Worm (Caenorhabditis elegans) whole organism, L1 larva: Measurements from ENCODE around the gene Y38H8A.2.

Source experiments
- F16B12.6 ChIP-seq: fragments of 150-350 bp; optimal IDR thresholded peaks from 2 replicates; lab custom pipeline; 2014; ENCODE audit warnings: missing biosample characterization, missing genetic modification characterization
- ama-1 ChIP-seq: fragments of 150-350 bp; optimal IDR thresholded peaks from 2 replicates; lab custom pipeline; 2014
- mdl-1 ChIP-seq, 2 experiments: fragments of 150-350 bp; optimal IDR thresholded peaks; 2 replicates each; lab custom pipeline; 2014 to 2017; ENCODE audit warnings: missing biosample characterization in 2 of 2, missing genetic modification characterization in 2 of 2, inconsistent platforms in 1 of 2
- nhr-12 ChIP-seq: sonication (generic microtip); optimal IDR thresholded peaks from 2 replicates; lab custom pipeline; 2017; ENCODE audit warnings: missing biosample characterization, missing genetic modification characterization
- nhr-19 ChIP-seq: fragments of 200-800 bp; sonication (Bioruptor generic); conservative IDR thresholded peaks from 2 replicates; pipeline ENCODE4 v1.3.6; 2022; ENCODE audit warnings: missing genetic modification characterization, missing compliant biosample characterization
- nhr-237 ChIP-seq: fragments of 150-350 bp; optimal IDR thresholded peaks from 2 replicates; lab custom pipeline; 2014; ENCODE audit warnings: missing biosample characterization, missing genetic modification characterization
- nhr-76 ChIP-seq: sonication (generic microtip); optimal IDR thresholded peaks from 2 replicates; lab custom pipeline; 2017; ENCODE audit warnings: missing biosample characterization, missing genetic modification characterization
- pag-3 ChIP-seq: sonication (generic microtip); optimal IDR thresholded peaks from 2 replicates; lab custom pipeline; 2017; ENCODE audit warnings: missing genetic modification characterization, mild to moderate bottlenecking, missing compliant biosample characterization, antibody characterized with exemption, borderline replicate concordance; ENCODE audit not compliant: insufficient read depth
- unc-130 ChIP-seq: fragments of 150-350 bp; optimal IDR thresholded peaks from 2 replicates; lab custom pipeline; 2017; ENCODE audit warnings: missing biosample characterization, missing genetic modification characterization, inconsistent platforms
- unc-98 ChIP-seq: fragments of 200-800 bp; sonication (Bioruptor generic); IDR thresholded peaks from 2 replicates; pipeline ENCODE4 v1.3.6; 2022; ENCODE audit warnings: missing genetic modification characterization, missing compliant biosample characterization
- ztf-11 ChIP-seq, 2 experiments: sonication (generic microtip); optimal IDR thresholded peaks; 2 replicates each; lab custom pipeline; 2016 to 2017; ENCODE audit warnings: missing genetic modification characterization in 2 of 2, missing biosample characterization in 1 of 2, missing compliant biosample characterization in 1 of 2

- TF ChIP-seq mdl-1 (tag; optimal IDR thresholded peaks at IDR 0.05; lab: Kevin White, UChicago) (no peak), ztf-11 (tag; optimal IDR thresholded peaks at IDR 0.05; lab: Kevin White, UChicago) (no peak), nhr-19 (GFP tag; lab: Robert Waterston, UW) (no peak), nhr-237 (no peak), unc-98 (GFP tag; lab: Robert Waterston, UW) (no peak), nhr-12 (tag; lab: Kevin White, UChicago) (no peak), ama-1 (no peak), pag-3 (tag; lab: Kevin White, UChicago) (no peak), unc-130 (no peak), nhr-76 (tag; lab: Kevin White, UChicago) (no peak), F16B12.6 (tag; lab: Kevin White, UChicago) (no peak)
These were observed 35.8 kb downstream of the Y38H8A.2 start for ce11 chrIV:13510049-13510448.
